Fruit fly (Drosophila melanogaster) whole organism, embryonic: Measurements from ENCODE around the gene Naa20A.
A peak's percentile ranks its signal among the peaks of the same experiment; 100 is the strongest.

Experiments
- CG10147 ChIP-seq: fragments of 200-800 bp; sonication (Bioruptor generic); optimal IDR thresholded peaks from 2 replicates; lab custom pipeline; 2019; ENCODE audit warnings: missing biosample characterization, mild to moderate bottlenecking, missing genetic modification characterization, moderate library complexity
- CG1024 ChIP-seq: fragments of 200-800 bp; sonication (Bioruptor generic); IDR thresholded peaks from 2 replicates; pipeline ENCODE4 v1.3.6; 2022; ENCODE audit warnings: missing biosample characterization, missing genetic modification characterization
- CG10462 ChIP-seq: fragments of 200-800 bp; sonication (Bioruptor generic); optimal IDR thresholded peaks from 2 replicates; lab custom pipeline; 2016; ENCODE audit warnings: missing biosample characterization, missing genetic modification characterization
- CG10979 ChIP-seq: fragments of 200-800 bp; sonication (Bioruptor generic); optimal IDR thresholded peaks from 2 replicates; lab custom pipeline; 2018; ENCODE audit warnings: missing biosample characterization, mild to moderate bottlenecking, missing genetic modification characterization, moderate library complexity
- CG12104 ChIP-seq: fragments of 200-800 bp; sonication (Bioruptor generic); optimal IDR thresholded peaks from 3 replicates; lab custom pipeline; 2016; ENCODE audit warnings: missing biosample characterization, missing genetic modification characterization
- CG12769 ChIP-seq: fragments of 200-800 bp; sonication (Bioruptor generic); optimal IDR thresholded peaks from 2 replicates; lab custom pipeline; 2019; ENCODE audit warnings: missing biosample characterization, mild to moderate bottlenecking, missing genetic modification characterization, moderate library complexity
- CG13123 ChIP-seq: fragments of 200-800 bp; sonication (Bioruptor generic); optimal IDR thresholded peaks from 2 replicates; lab custom pipeline; 2016; ENCODE audit warnings: missing biosample characterization, missing genetic modification characterization
- CG13296 ChIP-seq: fragments of 200-800 bp; sonication (Bioruptor generic); optimal IDR thresholded peaks from 3 replicates; lab custom pipeline; 2018; ENCODE audit warnings: missing biosample characterization, mild to moderate bottlenecking, missing genetic modification characterization
- CG13624 ChIP-seq: fragments of 200-800 bp; sonication (Bioruptor generic); optimal IDR thresholded peaks from 2 replicates; lab custom pipeline; 2016; ENCODE audit warnings: missing biosample characterization, missing genetic modification characterization
- CG14014 ChIP-seq: fragments of 200-800 bp; sonication (Bioruptor generic); IDR thresholded peaks from 2 replicates; pipeline ENCODE4 v1.3.6; 2022; ENCODE audit warnings: missing biosample characterization, missing genetic modification characterization
- CG14441 ChIP-seq: fragments of 200-800 bp; sonication (Bioruptor generic); IDR thresholded peaks from 2 replicates; pipeline ENCODE4 v1.3.6; 2022; ENCODE audit warnings: missing biosample characterization, missing genetic modification characterization
- CG16863 ChIP-seq: fragments of 200-800 bp; sonication (Bioruptor generic); optimal IDR thresholded peaks from 3 replicates; lab custom pipeline; 2016; ENCODE audit warnings: missing biosample characterization, missing genetic modification characterization
- CG1832 ChIP-seq: fragments of 200-800 bp; sonication (Bioruptor generic); optimal IDR thresholded peaks from 2 replicates; lab custom pipeline; 2017; ENCODE audit warnings: missing biosample characterization, mild to moderate bottlenecking, missing genetic modification characterization, inconsistent platforms
- CG18599 ChIP-seq: fragments of 200-800 bp; sonication (Bioruptor generic); optimal IDR thresholded peaks from 3 replicates; lab custom pipeline; 2017; ENCODE audit warnings: missing biosample characterization, missing genetic modification characterization, mild to moderate bottlenecking, moderate library complexity, missing genetic modification reagents
- CG2712 ChIP-seq: fragments of 200-800 bp; optimal IDR thresholded peaks from 3 replicates; lab custom pipeline; 2019; ENCODE audit warnings: missing biosample characterization, mild to moderate bottlenecking, missing genetic modification characterization, moderate library complexity
- CG3163 ChIP-seq: fragments of 200-800 bp; sonication (Bioruptor generic); optimal IDR thresholded peaks from 3 replicates; lab custom pipeline; 2016; ENCODE audit warnings: missing biosample characterization, missing genetic modification characterization
- CG4360 ChIP-seq: fragments of 200-800 bp; sonication (Bioruptor generic); IDR thresholded peaks from 2 replicates; pipeline ENCODE4 v1.3.6; 2022; ENCODE audit warnings: missing biosample characterization, missing genetic modification characterization
- CG4404 ChIP-seq: fragments of 200-800 bp; sonication (Bioruptor generic); IDR thresholded peaks from 2 replicates; pipeline ENCODE4 v1.3.6; 2022; ENCODE audit warnings: missing biosample characterization, missing genetic modification characterization
- CG6175 ChIP-seq: fragments of 200-800 bp; sonication (Bioruptor generic); IDR thresholded peaks from 3 replicates; pipeline ENCODE4 v1.3.6; 2022; ENCODE audit warnings: missing biosample characterization, missing genetic modification characterization
- CG6272 ChIP-seq: fragments of 200-800 bp; sonication (Bioruptor generic); IDR thresholded peaks from 2 replicates; pipeline ENCODE4 v1.3.6; 2022; ENCODE audit warnings: missing biosample characterization, missing genetic modification characterization
- CG7372 ChIP-seq: fragments of 200-800 bp; sonication (Bioruptor generic); IDR thresholded peaks from 2 replicates; pipeline ENCODE4 v1.3.6; 2022; ENCODE audit warnings: missing biosample characterization, missing genetic modification characterization
- CG8290 ChIP-seq, 3 experiments: fragments of 200-800 bp; sonication (Bioruptor generic); optimal IDR thresholded peaks; 2 replicates each; lab custom pipeline; 2016 to 2019; ENCODE audit warnings: missing biosample characterization in 3 of 3, missing genetic modification characterization in 3 of 3, mild to moderate bottlenecking in 2 of 3, moderate library complexity in 1 of 3
- Fer1 ChIP-seq: fragments of 200-800 bp; sonication (Bioruptor generic); optimal IDR thresholded peaks from 2 replicates; lab custom pipeline; 2017; ENCODE audit warnings: missing biosample characterization, mild to moderate bottlenecking, missing genetic modification characterization
- HLH54F ChIP-seq: fragments of 200-800 bp; sonication (Bioruptor generic); optimal IDR thresholded peaks from 3 replicates; lab custom pipeline; 2016; ENCODE audit warnings: missing biosample characterization, missing genetic modification characterization
- Hsf ChIP-seq: fragments of 200-800 bp; sonication (Bioruptor generic); optimal IDR thresholded peaks from 3 replicates; lab custom pipeline; 2016; ENCODE audit warnings: missing biosample characterization, missing genetic modification characterization
- Med ChIP-seq: fragments of 200-800 bp; sonication (Bioruptor generic); peaks from one replicate; lab custom pipeline; 2016; ENCODE audit warnings: missing biosample characterization, missing genetic modification characterization, mild to moderate bottlenecking, inconsistent platforms, moderate library complexity
- NC2β ChIP-seq: fragments of 200-800 bp; sonication (Bioruptor generic); optimal IDR thresholded peaks from 2 replicates; lab custom pipeline; 2016; ENCODE audit warnings: missing biosample characterization, missing genetic modification characterization
- Oaz ChIP-seq: fragments of 200-800 bp; sonication (Bioruptor generic); IDR thresholded peaks from 2 replicates; pipeline ENCODE4 v1.3.6; 2022; ENCODE audit warnings: missing biosample characterization, missing genetic modification characterization
- Oli ChIP-seq: fragments of 200-800 bp; sonication (Bioruptor generic); optimal IDR thresholded peaks from 2 replicates; lab custom pipeline; 2018; ENCODE audit warnings: missing biosample characterization, mild to moderate bottlenecking, missing genetic modification characterization, moderate library complexity
- Opbp ChIP-seq: fragments of 200-800 bp; sonication (Bioruptor generic); IDR thresholded peaks from 3 replicates; pipeline ENCODE4 v1.3.6; 2022; ENCODE audit warnings: missing biosample characterization, missing genetic modification characterization; ENCODE audit not compliant: partially characterized antibody
- Poxn ChIP-seq: fragments of 200-800 bp; sonication (Bioruptor generic); IDR thresholded peaks from 2 replicates; pipeline ENCODE4 v1.3.6; 2022; ENCODE audit warnings: missing biosample characterization, missing genetic modification characterization
- Sry-δ ChIP-seq: fragments of 200-800 bp; sonication (Bioruptor generic); optimal IDR thresholded peaks from 2 replicates; lab custom pipeline; 2016; ENCODE audit warnings: missing biosample characterization, missing genetic modification characterization
- Xrp1 ChIP-seq: fragments of 200-800 bp; sonication (Bioruptor generic); IDR thresholded peaks from 2 replicates; pipeline ENCODE4 v1.3.6; 2022; ENCODE audit warnings: missing biosample characterization, missing genetic modification characterization
- abd-A ChIP-seq: fragments of 200-800 bp; sonication (Bioruptor generic); optimal IDR thresholded peaks from 3 replicates; lab custom pipeline; 2019; ENCODE audit warnings: missing biosample characterization, mild to moderate bottlenecking, missing genetic modification characterization, moderate library complexity
- al ChIP-seq: fragments of 200-800 bp; sonication (Bioruptor generic); IDR thresholded peaks from 2 replicates; pipeline ENCODE4 v1.3.6; 2022; ENCODE audit warnings: missing biosample characterization, missing genetic modification characterization
- chn ChIP-seq: fragments of 200-800 bp; sonication (Bioruptor generic); optimal IDR thresholded peaks from 2 replicates; lab custom pipeline; 2016; ENCODE audit warnings: missing biosample characterization, missing genetic modification characterization
- crc ChIP-seq: fragments of 200-800 bp; sonication (Bioruptor generic); optimal IDR thresholded peaks from 2 replicates; lab custom pipeline; 2016; ENCODE audit warnings: missing biosample characterization, missing genetic modification characterization
- dmrt99B ChIP-seq: fragments of 200-800 bp; sonication (Bioruptor generic); optimal IDR thresholded peaks from 2 replicates; lab custom pipeline; 2018; ENCODE audit warnings: missing biosample characterization, mild to moderate bottlenecking, missing genetic modification characterization, moderate library complexity
- dpn ChIP-seq, 2 experiments: fragments of 200-800 bp; sonication (Bioruptor generic); optimal IDR thresholded peaks; 3 replicates each; lab custom pipeline; 2016; ENCODE audit warnings: missing biosample characterization in 2 of 2, missing genetic modification characterization in 2 of 2
- esg ChIP-seq: fragments of 200-800 bp; sonication (Bioruptor generic); conservative IDR thresholded peaks from 2 replicates; pipeline ENCODE4 v1.3.6; 2022; ENCODE audit warnings: missing biosample characterization, missing genetic modification characterization
- fd64A ChIP-seq: fragments of 200-800 bp; sonication (Bioruptor generic); optimal IDR thresholded peaks from 3 replicates; lab custom pipeline; 2018; ENCODE audit warnings: missing biosample characterization, mild to moderate bottlenecking, missing genetic modification characterization
- ham ChIP-seq: fragments of 200-800 bp; sonication (Bioruptor generic); IDR thresholded peaks from 2 replicates; pipeline ENCODE4 v1.3.6; 2022; ENCODE audit warnings: missing biosample characterization, missing genetic modification characterization
- jing ChIP-seq: fragments of 200-800 bp; sonication (Bioruptor generic); optimal IDR thresholded peaks from 2 replicates; lab custom pipeline; 2018; ENCODE audit warnings: missing biosample characterization, mild to moderate bottlenecking, missing genetic modification characterization
- kah ChIP-seq: fragments of 200-800 bp; sonication (Bioruptor generic); optimal IDR thresholded peaks from 2 replicates; lab custom pipeline; 2018; ENCODE audit warnings: missing biosample characterization, mild to moderate bottlenecking, missing genetic modification characterization
- nerfin-2 ChIP-seq: fragments of 200-800 bp; sonication (Bioruptor generic); IDR thresholded peaks from 2 replicates; pipeline ENCODE4 v1.3.6; 2022; ENCODE audit warnings: missing biosample characterization, missing genetic modification characterization; ENCODE audit not compliant: partially characterized antibody
- odd ChIP-seq: fragments of 200-800 bp; sonication (Bioruptor generic); optimal IDR thresholded peaks from 2 replicates; lab custom pipeline; 2017; ENCODE audit warnings: missing biosample characterization, mild to moderate bottlenecking, missing genetic modification characterization
- sqz ChIP-seq: fragments of 200-800 bp; sonication (Bioruptor generic); optimal IDR thresholded peaks from 3 replicates; lab custom pipeline; 2018; ENCODE audit warnings: missing biosample characterization, mild to moderate bottlenecking, missing genetic modification characterization
- stc ChIP-seq: fragments of 200-800 bp; sonication (Bioruptor generic); IDR thresholded peaks from 2 replicates; pipeline ENCODE4 v1.3.6; 2022; ENCODE audit warnings: missing biosample characterization, missing genetic modification characterization

Gene Naa20A

dm6 chrX:19631365-19631832, 8.5 kb upstream of the Naa20A start (continued):
- TF ChIP-seq CG14441 (GFP tag; lab: Robert Waterston, UW) (no peak), CG13296 (GFP tag; lab: Kevin White, UChicago) (no peak)

dm6 chrX:19625405-19625804, 2.5 kb upstream of the Naa20A start, which contains the start of gene CG14212:
CG14212 (plus strand) TSS chrX:19625705.
- TF ChIP-seq stc = no peak
- no peak for TF ChIP-seq Oli (tag; lab: Kevin White, UChicago)
- no peak for TF ChIP-seq CG4404 (GFP tag; lab: Robert Waterston, UW)
- TF ChIP-seq sqz (GFP tag; lab: Kevin White, UChicago) = no peak
- TF ChIP-seq Poxn = no peak
- no peak for TF ChIP-seq CG13624 (GFP tag; lab: Kevin White, UChicago)
- no peak for TF ChIP-seq CG13123 (GFP tag; lab: Kevin White, UChicago)
- no peak for TF ChIP-seq CG10462 (GFP tag; lab: Kevin White, UChicago)
- no peak for TF ChIP-seq abd-A (tag; lab: Kevin White, UChicago)
- TF ChIP-seq CG7372 (GFP tag; lab: Robert Waterston, UW) = no peak
- TF ChIP-seq nerfin-2 = no peak
- no peak for TF ChIP-seq Sry-δ (GFP tag; lab: Kevin White, UChicago)
- TF ChIP-seq HLH54F (GFP tag; lab: Kevin White, UChicago) = no peak
- no peak for TF ChIP-seq fd64A (GFP tag; lab: Kevin White, UChicago)
- no peak for TF ChIP-seq esg

- TF ChIP-seq CG10979 (tag; lab: Kevin White, UChicago) (no peak), CG16863 (GFP tag; lab: Kevin White, UChicago) (no peak), Hsf (GFP tag; lab: Kevin White, UChicago) (no peak), al (GFP tag; lab: Robert Waterston, UW) (no peak), CG1024 (no peak), kah (GFP tag; lab: Kevin White, UChicago) (no peak), Med (GFP tag; lab: Kevin White, UChicago) (no peak), CG10147 (no peak), crc (GFP tag; lab: Kevin White, UChicago) (no peak), odd (no peak), CG6272 (GFP tag; lab: Robert Waterston, UW) (no peak), CG1832 (GFP tag; lab: Kevin White, UChicago) (no peak), CG2712 (tag; lab: Kevin White, UChicago) (no peak), Oaz (GFP tag; lab: Robert Waterston, UW) (no peak), NC2β (GFP tag; lab: Kevin White, UChicago) (no peak), CG3163 (GFP tag; lab: Kevin White, UChicago) (no peak)
Measured at dm6 chrX:19621145-19621544, 1.7 kb downstream of the Naa20A start, which contains the start of gene CG14221. CG14221 (minus strand) TSS chrX:19621245.

- TF ChIP-seq CG18599 (GFP tag; lab: Kevin White, UChicago) (no peak), dmrt99B (tag; lab: Kevin White, UChicago) (no peak), CG12769 (tag; lab: Kevin White, UChicago) (no peak), CG14014 (GFP tag; lab: Robert Waterston, UW) (no peak), jing (GFP tag; lab: Kevin White, UChicago) (no peak), CG12104 (GFP tag; lab: Kevin White, UChicago) (no peak), Fer1 (GFP tag; lab: Kevin White, UChicago) (no peak), CG6175 (GFP tag; lab: Robert Waterston, UW) (no peak), Opbp (GFP tag; lab: Robert Waterston, UW) (peak; percentile 59; the same call in 2 of the 3 replicates), chn (GFP tag; lab: Kevin White, UChicago) (no peak), dpn (GFP tag; optimal IDR thresholded peaks at IDR 0.05; lab: Kevin White, UChicago) (no peak), CG4360 (GFP tag; lab: Robert Waterston, UW) (no peak), CG8290 (GFP tag; optimal IDR thresholded peaks at IDR 0.05; lab: Kevin White, UChicago) (no peak), CG8290 (tag; optimal IDR thresholded peaks at IDR 0.05; lab: Kevin White, UChicago) (no peak), Xrp1 (GFP tag; lab: Robert Waterston, UW) (no peak), ham (GFP tag; lab: Robert Waterston, UW) (no peak), sqz (GFP tag; lab: Kevin White, UChicago) (no peak)
Measured at dm6 chrX:19618183-19618740, 4.6 kb downstream of the Naa20A start, which contains the start of the genes Pstk and Tim9b. Pstk (minus strand) TSS chrX:19618537. Tim9b (minus strand) TSS chrX:19618537.
